Worm (Caenorhabditis elegans) whole organism, mixed stage, embryonic: ENCODE measurements around the gene F53B7.7.

Experiments
- ceh-43 ChIP-seq: fragments of 200-800 bp; sonication (Bioruptor generic); optimal IDR thresholded peaks from 2 replicates; lab custom pipeline; 2018; ENCODE audit warnings: mild to moderate bottlenecking, missing genetic modification characterization, moderate library complexity, missing compliant biosample characterization
- ceh-83 ChIP-seq: fragments of 200-800 bp; sonication (Bioruptor generic); optimal IDR thresholded peaks from 2 replicates; lab custom pipeline; 2018; ENCODE audit warnings: mild to moderate bottlenecking, missing genetic modification characterization, missing compliant biosample characterization
- lin-13 ChIP-seq: fragments of 150-350 bp; optimal IDR thresholded peaks from 2 replicates; lab custom pipeline; 2014; ENCODE audit warnings: missing biosample characterization, missing genetic modification characterization
- lsy-2 ChIP-seq: fragments of 150-350 bp; optimal IDR thresholded peaks from 2 replicates; lab custom pipeline; 2014; ENCODE audit warnings: missing biosample characterization, missing genetic modification characterization
- mab-5 ChIP-seq: fragments of 150-350 bp; optimal IDR thresholded peaks from 2 replicates; lab custom pipeline; 2014; ENCODE audit warnings: missing biosample characterization, missing genetic modification characterization
- mep-1 ChIP-seq: fragments of 150-350 bp; optimal IDR thresholded peaks from 2 replicates; lab custom pipeline; 2017; ENCODE audit warnings: missing biosample characterization, missing genetic modification reagents, missing genetic modification characterization, inconsistent platforms
- pha-4 ChIP-seq: fragments of 150-350 bp; optimal IDR thresholded peaks from 2 replicates; lab custom pipeline; 2018; ENCODE audit warnings: missing biosample characterization, missing genetic modification reagents, missing genetic modification characterization
- unc-39 ChIP-seq: fragments of 150-350 bp; optimal IDR thresholded peaks from 2 replicates; lab custom pipeline; 2014; ENCODE audit warnings: missing biosample characterization, missing genetic modification characterization
- ztf-11 ChIP-seq: fragments of 150-350 bp; optimal IDR thresholded peaks from 2 replicates; lab custom pipeline; 2014; ENCODE audit warnings: missing biosample characterization, missing genetic modification characterization

- no peak for TF ChIP-seq pha-4 (tag; lab: Kevin White, UChicago)
- TF ChIP-seq lin-13 (tag; lab: Kevin White, UChicago), result no peak
- TF ChIP-seq lsy-2, result no peak
- TF ChIP-seq ceh-43, result no peak
- TF ChIP-seq mep-1 (tag; lab: Kevin White, UChicago), result no peak
- TF ChIP-seq unc-39 (tag; lab: Kevin White, UChicago), result no peak
- TF ChIP-seq ceh-83, result no peak
- no peak for TF ChIP-seq ztf-11 (tag; lab: Kevin White, UChicago)
- TF ChIP-seq mab-5 (tag; lab: Kevin White, UChicago), result no peak
These were observed 17.8 kb upstream of the F53B7.7 start, which contains the start of gene fig-1 for ce11 chrV:10981113-10981512.
